Fruit fly (Drosophila melanogaster) whole organism, prepupa: Measurements from ENCODE around the gene Wee1.

Experiments
- Blimp-1 ChIP-seq: fragments of 200-800 bp; sonication (Bioruptor generic); optimal IDR thresholded peaks from 3 replicates; lab custom pipeline; 2017; ENCODE audit warnings: missing biosample characterization, missing genetic modification characterization, mild to moderate bottlenecking, moderate library complexity, missing genetic modification reagents
- CG10669 ChIP-seq: fragments of 200-800 bp; sonication (Bioruptor generic); optimal IDR thresholded peaks from 3 replicates; lab custom pipeline; 2018; ENCODE audit warnings: missing biosample characterization, mild to moderate bottlenecking, missing genetic modification characterization, moderate library complexity
- CG11762 ChIP-seq: fragments of 200-800 bp; sonication (Bioruptor generic); optimal IDR thresholded peaks from 3 replicates; lab custom pipeline; 2016; ENCODE audit warnings: missing biosample characterization, missing genetic modification characterization; ENCODE audit not compliant: insufficient read depth
- CG11902 ChIP-seq: fragments of 200-800 bp; sonication (Bioruptor generic); optimal IDR thresholded peaks from 3 replicates; lab custom pipeline; 2016; ENCODE audit warnings: missing biosample characterization, missing genetic modification characterization
- CG1621 ChIP-seq: fragments of 200-800 bp; sonication (Bioruptor generic); optimal IDR thresholded peaks from 3 replicates; lab custom pipeline; 2018; ENCODE audit warnings: missing biosample characterization, mild to moderate bottlenecking, missing genetic modification characterization
- CG16779 ChIP-seq: fragments of 200-800 bp; sonication (Bioruptor generic); optimal IDR thresholded peaks from 3 replicates; lab custom pipeline; 2017; ENCODE audit warnings: missing biosample characterization, mild to moderate bottlenecking, missing genetic modification characterization
- CG3032 ChIP-seq: fragments of 200-800 bp; optimal IDR thresholded peaks from 2 replicates; lab custom pipeline; 2019; ENCODE audit warnings: missing biosample characterization, mild to moderate bottlenecking, missing genetic modification characterization, moderate library complexity
- CG31627 ChIP-seq: fragments of 200-800 bp; sonication (Bioruptor generic); optimal IDR thresholded peaks from 3 replicates; lab custom pipeline; 2016; ENCODE audit warnings: missing biosample characterization, missing genetic modification characterization
- CG32006 ChIP-seq: fragments of 200-800 bp; sonication (Bioruptor generic); optimal IDR thresholded peaks from 3 replicates; lab custom pipeline; 2017; ENCODE audit warnings: missing biosample characterization, mild to moderate bottlenecking, missing genetic modification characterization
- CG34406 ChIP-seq: fragments of 200-800 bp; sonication (Bioruptor generic); optimal IDR thresholded peaks from 3 replicates; lab custom pipeline; 2016; ENCODE audit warnings: missing biosample characterization, missing genetic modification characterization
- CG3919 ChIP-seq: fragments of 200-800 bp; sonication (Bioruptor generic); optimal IDR thresholded peaks from 3 replicates; lab custom pipeline; 2016; ENCODE audit warnings: missing biosample characterization, missing genetic modification characterization
- CG4318 ChIP-seq: fragments of 200-800 bp; sonication (Bioruptor generic); optimal IDR thresholded peaks from 3 replicates; lab custom pipeline; 2017; ENCODE audit warnings: missing biosample characterization, mild to moderate bottlenecking, missing genetic modification characterization
- CG6163 ChIP-seq: fragments of 200-800 bp; sonication (Bioruptor generic); IDR thresholded peaks from 3 replicates; pipeline ENCODE4 v1.3.6; 2022; ENCODE audit warnings: missing biosample characterization, missing genetic modification characterization
- CG6276 ChIP-seq: fragments of 200-800 bp; sonication (Bioruptor generic); optimal IDR thresholded peaks from 2 replicates; lab custom pipeline; 2017; ENCODE audit warnings: missing biosample characterization, mild to moderate bottlenecking, missing genetic modification characterization
- CG6808 ChIP-seq: fragments of 200-800 bp; sonication (Bioruptor generic); optimal IDR thresholded peaks from 3 replicates; lab custom pipeline; 2017; ENCODE audit warnings: missing biosample characterization, missing genetic modification characterization, mild to moderate bottlenecking, moderate library complexity, missing genetic modification reagents
- CG8119 ChIP-seq: fragments of 200-800 bp; sonication (Bioruptor generic); IDR thresholded peaks from 3 replicates; pipeline ENCODE4 v1.3.6; 2022; ENCODE audit warnings: missing biosample characterization, missing genetic modification characterization
- CG8319 ChIP-seq: fragments of 200-800 bp; sonication (Bioruptor generic); optimal IDR thresholded peaks from 3 replicates; lab custom pipeline; 2016; ENCODE audit warnings: missing biosample characterization, missing genetic modification characterization
- CG8632 ChIP-seq: fragments of 200-800 bp; sonication (Bioruptor generic); optimal IDR thresholded peaks from 3 replicates; lab custom pipeline; 2016; ENCODE audit warnings: missing biosample characterization, missing genetic modification characterization
- CG9139 ChIP-seq: fragments of 200-800 bp; sonication (Bioruptor generic); optimal IDR thresholded peaks from 3 replicates; lab custom pipeline; 2017; ENCODE audit warnings: missing biosample characterization, mild to moderate bottlenecking, missing genetic modification characterization
- Eip75B ChIP-seq: fragments of 200-800 bp; sonication (Bioruptor generic); optimal IDR thresholded peaks from 3 replicates; lab custom pipeline; 2016; ENCODE audit warnings: missing biosample characterization, missing genetic modification characterization
- Eip93F ChIP-seq: fragments of 200-800 bp; sonication (Bioruptor generic); optimal IDR thresholded peaks from 2 replicates; lab custom pipeline; 2016; ENCODE audit warnings: missing biosample characterization, mild to moderate bottlenecking, missing genetic modification characterization
- Ets21C ChIP-seq: fragments of 200-800 bp; sonication (Bioruptor generic); optimal IDR thresholded peaks from 3 replicates; lab custom pipeline; 2016; ENCODE audit warnings: missing biosample characterization, missing genetic modification characterization
- Ets96B ChIP-seq: fragments of 200-800 bp; optimal IDR thresholded peaks from 2 replicates; lab custom pipeline; 2019; ENCODE audit warnings: missing biosample characterization, mild to moderate bottlenecking, missing genetic modification characterization, moderate library complexity
- Gug ChIP-seq: fragments of 200-800 bp; sonication (Bioruptor generic); IDR thresholded peaks from 2 replicates; pipeline ENCODE4 v1.3.6; 2022; ENCODE audit warnings: missing biosample characterization, missing genetic modification characterization
- Hr39 ChIP-seq: fragments of 200-800 bp; sonication (Bioruptor generic); optimal IDR thresholded peaks from 2 replicates; lab custom pipeline; 2016; ENCODE audit warnings: missing biosample characterization, missing genetic modification characterization
- Hr4 ChIP-seq: fragments of 200-800 bp; sonication (Bioruptor generic); optimal IDR thresholded peaks from 3 replicates; lab custom pipeline; 2016; ENCODE audit warnings: missing biosample characterization, missing genetic modification characterization
- Met ChIP-seq: fragments of 200-800 bp; sonication (Bioruptor generic); optimal IDR thresholded peaks from 3 replicates; lab custom pipeline; 2016; ENCODE audit warnings: missing biosample characterization, missing genetic modification characterization
- OdsH ChIP-seq: fragments of 200-800 bp; sonication (Bioruptor generic); optimal IDR thresholded peaks from 3 replicates; lab custom pipeline; 2016; ENCODE audit warnings: missing biosample characterization, missing genetic modification characterization
- Smox ChIP-seq: fragments of 200-800 bp; sonication (Bioruptor generic); optimal IDR thresholded peaks from 3 replicates; lab custom pipeline; 2016; ENCODE audit warnings: missing biosample characterization, missing genetic modification characterization
- Sox102F ChIP-seq: fragments of 200-800 bp; sonication (Bioruptor generic); optimal IDR thresholded peaks from 2 replicates; lab custom pipeline; 2016; ENCODE audit warnings: missing biosample characterization, mild to moderate bottlenecking, missing genetic modification characterization
- Sox14 ChIP-seq: fragments of 200-800 bp; sonication (Bioruptor generic); optimal IDR thresholded peaks from 3 replicates; lab custom pipeline; 2016; ENCODE audit warnings: missing biosample characterization, missing genetic modification characterization
- Sox15 ChIP-seq: fragments of 200-800 bp; sonication (Bioruptor generic); optimal IDR thresholded peaks from 3 replicates; lab custom pipeline; 2016; ENCODE audit warnings: missing biosample characterization, missing genetic modification characterization
- achi ChIP-seq: fragments of 200-800 bp; sonication (Bioruptor generic); optimal IDR thresholded peaks from 3 replicates; lab custom pipeline; 2016; ENCODE audit warnings: missing biosample characterization, missing genetic modification characterization
- cyc ChIP-seq: fragments of 200-800 bp; sonication (Bioruptor generic); optimal IDR thresholded peaks from 3 replicates; lab custom pipeline; 2016; ENCODE audit warnings: missing biosample characterization, missing genetic modification characterization
- dac ChIP-seq: fragments of 200-800 bp; sonication (Bioruptor generic); optimal IDR thresholded peaks from 2 replicates; lab custom pipeline; 2017; ENCODE audit warnings: missing biosample characterization, mild to moderate bottlenecking, missing genetic modification characterization
- eg ChIP-seq: fragments of 200-800 bp; sonication (Bioruptor generic); IDR thresholded peaks from 3 replicates; pipeline ENCODE4 v1.3.6; 2022; ENCODE audit warnings: missing biosample characterization, missing genetic modification characterization
- fd59A ChIP-seq: fragments of 200-800 bp; sonication (Bioruptor generic); optimal IDR thresholded peaks from 2 replicates; lab custom pipeline; 2017; ENCODE audit warnings: missing biosample characterization, mild to moderate bottlenecking, missing genetic modification characterization, missing genetic modification reagents
- fd85E ChIP-seq: fragments of 200-800 bp; sonication (Bioruptor generic); optimal IDR thresholded peaks from 3 replicates; lab custom pipeline; 2016; ENCODE audit warnings: missing biosample characterization, missing genetic modification characterization
- fkh ChIP-seq: fragments of 200-800 bp; sonication (Bioruptor generic); optimal IDR thresholded peaks from 3 replicates; lab custom pipeline; 2017; ENCODE audit warnings: missing biosample characterization, mild to moderate bottlenecking, missing genetic modification characterization, moderate library complexity
- net ChIP-seq: fragments of 200-800 bp; sonication (Bioruptor generic); optimal IDR thresholded peaks from 3 replicates; lab custom pipeline; 2016; ENCODE audit warnings: missing biosample characterization, missing genetic modification characterization
- pdm3 ChIP-seq: fragments of 200-800 bp; sonication (Bioruptor generic); optimal IDR thresholded peaks from 3 replicates; lab custom pipeline; 2016; ENCODE audit warnings: missing biosample characterization, missing genetic modification characterization
- salr ChIP-seq, 2 experiments: fragments of 200-800 bp; sonication (Bioruptor generic); optimal IDR thresholded peaks; 3 replicates each; lab custom pipeline; 2016 to 2018; ENCODE audit warnings: missing biosample characterization in 2 of 2, missing genetic modification characterization in 2 of 2, mild to moderate bottlenecking in 1 of 2
- svp ChIP-seq: fragments of 200-800 bp; sonication (Bioruptor generic); peaks from one replicate; lab custom pipeline; 2016; ENCODE audit warnings: missing biosample characterization, missing genetic modification characterization
- topi ChIP-seq: fragments of 200-800 bp; sonication (Bioruptor generic); optimal IDR thresholded peaks from 3 replicates; lab custom pipeline; 2016; ENCODE audit warnings: missing biosample characterization, missing genetic modification characterization
- vri ChIP-seq: fragments of 200-800 bp; sonication (Bioruptor generic); optimal IDR thresholded peaks from 3 replicates; lab custom pipeline; 2016; ENCODE audit warnings: missing biosample characterization, mild to moderate bottlenecking, missing genetic modification characterization

Gene Wee1

dm6 chr2L:6922091-6922753 is 8.3 kb upstream of the Wee1 start (continued):
- TF ChIP-seq CG3032 (tag; lab: Kevin White, UChicago) (peak; percentile 78), Sox102F (no peak), CG16779 (tag; lab: Kevin White, UChicago) (no peak), Met (GFP tag; lab: Kevin White, UChicago) (peak; percentile 72), dac (GFP tag; lab: Kevin White, UChicago) (peak; percentile 85), CG34406 (peak; percentile 71), vri (GFP tag; lab: Kevin White, UChicago) (peak; percentile 66), CG8119 (GFP tag; lab: Robert Waterston, UW) (no peak; the same call in 2 of the 3 replicates), CG11902 (GFP tag; lab: Kevin White, UChicago) (peak; percentile 55), CG1621 (peak; percentile 72), Hr39 (peak; percentile 77), Sox14 (peak; percentile 84), CG3919 (GFP tag; lab: Kevin White, UChicago) (no peak), CG32006 (GFP tag; lab: Kevin White, UChicago) (no peak), CG6808 (peak; percentile 68), CG8632 (GFP tag; lab: Kevin White, UChicago) (peak; percentile 64), CG6163 (GFP tag; lab: Robert Waterston, UW) (no peak; the same call in 1 of the 3 replicates)
- TF ChIP-seq, all 60 proteins: peak for 42

- TF ChIP-seq CG34406, result no peak
- no peak for TF ChIP-seq CG32006 (GFP tag; lab: Kevin White, UChicago)
- no peak for TF ChIP-seq pdm3 (GFP tag; lab: Kevin White, UChicago)
- no peak for TF ChIP-seq achi (GFP tag; lab: Kevin White, UChicago)
- TF ChIP-seq fd85E (GFP tag; lab: Kevin White, UChicago), result no peak
- peak; percentile 28 for TF ChIP-seq fkh (GFP tag; lab: Kevin White, UChicago)
- peak; percentile 4 for TF ChIP-seq CG9139
- peak; percentile 26 for TF ChIP-seq Eip75B (GFP tag; lab: Kevin White, UChicago)
- TF ChIP-seq CG11762 (GFP tag; lab: Kevin White, UChicago), result no peak
- TF ChIP-seq net (GFP tag; lab: Kevin White, UChicago), result no peak
- TF ChIP-seq Ets21C (GFP tag; lab: Kevin White, UChicago), result no peak
- TF ChIP-seq CG4318 (GFP tag; lab: Kevin White, UChicago), result no peak
- TF ChIP-seq fd59A (GFP tag; lab: Kevin White, UChicago), result no peak
- TF ChIP-seq Hr39, result no peak
- no peak for TF ChIP-seq eg (GFP tag; lab: Robert Waterston, UW)
- TF ChIP-seq cyc (GFP tag; lab: Kevin White, UChicago), result no peak
- TF ChIP-seq Smox (GFP tag; lab: Kevin White, UChicago), result no peak
- no peak for TF ChIP-seq CG10669 (GFP tag; lab: Kevin White, UChicago)
- peak; percentile 10 for TF ChIP-seq CG6808
- no peak for TF ChIP-seq CG3032 (tag; lab: Kevin White, UChicago)
- TF ChIP-seq CG8632 (GFP tag; lab: Kevin White, UChicago), result no peak
- peak; percentile 41 for TF ChIP-seq Met (GFP tag; lab: Kevin White, UChicago)
- TF ChIP-seq CG6163 (GFP tag; lab: Robert Waterston, UW), result peak; percentile 22; the same call in 1 of the 3 replicates
- no peak for TF ChIP-seq CG8119 (GFP tag; lab: Robert Waterston, UW)
- TF ChIP-seq topi (GFP tag; lab: Kevin White, UChicago), result peak; percentile 5
- TF ChIP-seq Gug (GFP tag; lab: Robert Waterston, UW), result no peak
- no peak for TF ChIP-seq Sox102F
- no peak for TF ChIP-seq Blimp-1 (GFP tag; lab: Kevin White, UChicago)
- TF ChIP-seq CG16779 (tag; lab: Kevin White, UChicago), result no peak
- TF ChIP-seq CG6276 (GFP tag; lab: Kevin White, UChicago), result peak; percentile 21
- TF ChIP-seq Sox15 (GFP tag; lab: Kevin White, UChicago), result no peak
- no peak for TF ChIP-seq Ets96B
- TF ChIP-seq CG3919 (GFP tag; lab: Kevin White, UChicago), result no peak
- TF ChIP-seq CG11902 (GFP tag; lab: Kevin White, UChicago), result no peak
- no peak for TF ChIP-seq CG1621
- TF ChIP-seq vri (GFP tag; lab: Kevin White, UChicago), result no peak
- peak; percentile 47 for TF ChIP-seq svp (GFP tag; lab: Kevin White, UChicago)
- no peak for TF ChIP-seq OdsH (GFP tag; lab: Kevin White, UChicago)
- no peak for TF ChIP-seq CG31627 (GFP tag; lab: Kevin White, UChicago)
- peak in 1 of 2 experiments; percentile 13 for TF ChIP-seq salr (GFP tag; optimal IDR thresholded peaks at IDR 0.05; lab: Kevin White, UChicago)
- TF ChIP-seq Hr4 (GFP tag; lab: Kevin White, UChicago), result no peak
- no peak for TF ChIP-seq Eip93F
- no peak for TF ChIP-seq CG8319 (GFP tag; lab: Kevin White, UChicago)
Observed at dm6 chr2L:6921360-6922090, 7.6 kb upstream of the Wee1 start.
